Fruit fly (Drosophila melanogaster) whole organism, wandering third instar larva: ENCODE results near the gene egh.

ENCODE experiments used
- Abd-B ChIP-seq: fragments of >200 bp; optimal IDR thresholded peaks from 2 replicates; lab custom pipeline; 2017; ENCODE audit warnings: missing biosample characterization, missing genetic modification characterization
- CG32264 ChIP-seq: fragments of 200-800 bp; sonication (Bioruptor generic); optimal IDR thresholded peaks from 2 replicates; lab custom pipeline; 2016; ENCODE audit warnings: missing biosample characterization, missing genetic modification characterization
- CG9705 ChIP-seq: fragments of 200-800 bp; sonication (Bioruptor generic); optimal IDR thresholded peaks from 2 replicates; lab custom pipeline; 2018; ENCODE audit warnings: missing biosample characterization, mild to moderate bottlenecking, missing genetic modification characterization
- CrebA ChIP-seq: fragments of 200-800 bp; sonication (Bioruptor generic); optimal IDR thresholded peaks from 2 replicates; lab custom pipeline; 2016; ENCODE audit warnings: missing biosample characterization, mild to moderate bottlenecking, missing genetic modification characterization, borderline replicate concordance
- Dfd ChIP-seq: fragments of >200 bp; optimal IDR thresholded peaks from 2 replicates; lab custom pipeline; 2017; ENCODE audit warnings: missing biosample characterization, missing genetic modification characterization
- Dif ChIP-seq: fragments of 200-275, 200-300 bp; sonication (Bioruptor generic); optimal IDR thresholded peaks from 2 replicates; lab custom pipeline; 2018; ENCODE audit warnings: missing biosample characterization, missing genetic modification characterization; ENCODE audit not compliant: partially characterized antibody
- HLH106 ChIP-seq: fragments of 200-800 bp; optimal IDR thresholded peaks from 3 replicates; lab custom pipeline; 2019; ENCODE audit warnings: missing biosample characterization, mild to moderate bottlenecking, missing genetic modification characterization, moderate library complexity
- Hnf4 ChIP-seq: fragments of 200-800 bp; sonication (Bioruptor generic); optimal IDR thresholded peaks from 2 replicates; lab custom pipeline; 2016; ENCODE audit warnings: missing biosample characterization, mild to moderate bottlenecking, missing genetic modification characterization
- Hr78 ChIP-seq: fragments of >200 bp; optimal IDR thresholded peaks from 2 replicates; lab custom pipeline; 2017; ENCODE audit warnings: missing biosample characterization, missing genetic modification characterization
- Hr83 ChIP-seq: fragments of 200-300 bp; sonication (Bioruptor generic); optimal IDR thresholded peaks from 2 replicates; lab custom pipeline; 2016; ENCODE audit warnings: missing biosample characterization, mild to moderate bottlenecking, missing genetic modification characterization, moderate library complexity; ENCODE audit not compliant: poor library complexity, severe bottlenecking
- Jra ChIP-seq: sonication (Bioruptor generic); optimal IDR thresholded peaks from 2 replicates; lab custom pipeline; 2016; ENCODE audit warnings: missing biosample characterization, missing genetic modification characterization
- Mio ChIP-seq: sonication (Bioruptor generic); optimal IDR thresholded peaks from 2 replicates; lab custom pipeline; 2016; ENCODE audit warnings: missing biosample characterization, missing genetic modification characterization
- Myc ChIP-seq: fragments of >200 bp; optimal IDR thresholded peaks from 2 replicates; lab custom pipeline; 2017
- N ChIP-seq: fragments of >200 bp; optimal IDR thresholded peaks from 2 replicates; lab custom pipeline; 2018; ENCODE audit warnings: missing biosample characterization, missing external identifiers, missing genetic modification characterization
- OdsH ChIP-seq: fragments of 200-800 bp; sonication (Bioruptor generic); optimal IDR thresholded peaks from 2 replicates; lab custom pipeline; 2016; ENCODE audit warnings: missing biosample characterization, mild to moderate bottlenecking, missing genetic modification characterization
- Rel ChIP-seq, 2 experiments: fragments of 200-800 bp; sonication (Bioruptor generic) in 1 of 2; optimal IDR thresholded peaks; 2 replicates in 1 of 2; 3 replicates in 1 of 2; lab custom pipeline; 2016 to 2019; ENCODE audit warnings: mild to moderate bottlenecking in 2 of 2, missing biosample characterization in 2 of 2, missing genetic modification characterization in 2 of 2, moderate library complexity in 1 of 2
- Sp1 ChIP-seq: fragments of 200-800 bp; sonication (Bioruptor generic); optimal IDR thresholded peaks from 3 replicates; lab custom pipeline; 2019; ENCODE audit warnings: missing biosample characterization, mild to moderate bottlenecking, missing genetic modification characterization, moderate library complexity
- Vsx2 ChIP-seq: fragments of 200-300, 225-300 bp; sonication (Bioruptor generic); optimal IDR thresholded peaks from 2 replicates; lab custom pipeline; 2018; ENCODE audit warnings: missing biosample characterization, missing genetic modification characterization; ENCODE audit not compliant: partially characterized antibody
- br ChIP-seq: fragments of 200-800 bp; sonication (Bioruptor generic); optimal IDR thresholded peaks from 2 replicates; lab custom pipeline; 2016; ENCODE audit warnings: missing biosample characterization, missing genetic modification characterization
- brk ChIP-seq: fragments of 200-800 bp; sonication (Bioruptor generic); optimal IDR thresholded peaks from 2 replicates; lab custom pipeline; 2016; ENCODE audit warnings: missing biosample characterization, mild to moderate bottlenecking, missing genetic modification characterization
- dl ChIP-seq, 2 experiments: fragments of 175-275, 200-275 bp in 1 of 2; fragments of 200-275 bp in 1 of 2; sonication (Bioruptor generic); optimal IDR thresholded peaks; lab custom pipeline; 2018; ENCODE audit warnings: mild to moderate bottlenecking in 2 of 2, missing biosample characterization in 2 of 2, missing genetic modification characterization in 2 of 2, moderate library complexity in 2 of 2; ENCODE audit not compliant: partially characterized antibody in 2 of 2, insufficient read depth in 1 of 2
- dmrt93B ChIP-seq: fragments of 200-800 bp; sonication (Bioruptor generic); optimal IDR thresholded peaks from 2 replicates; lab custom pipeline; 2018; ENCODE audit warnings: missing biosample characterization, mild to moderate bottlenecking, missing genetic modification characterization
- dsf ChIP-seq: sonication (Bioruptor generic); optimal IDR thresholded peaks from 2 replicates; lab custom pipeline; 2016; ENCODE audit warnings: missing biosample characterization, missing genetic modification characterization, borderline replicate concordance
- ey ChIP-seq: fragments of 200-800 bp; sonication (Bioruptor generic); optimal IDR thresholded peaks from 2 replicates; lab custom pipeline; 2016; ENCODE audit warnings: missing biosample characterization, missing genetic modification characterization
- foxo ChIP-seq, 2 experiments: fragments of 200-800 bp; sonication (Bioruptor generic); optimal IDR thresholded peaks; 2 replicates in 1 of 2; 3 replicates in 1 of 2; lab custom pipeline; 2016 to 2017; ENCODE audit warnings: missing biosample characterization in 2 of 2, missing genetic modification characterization in 2 of 2
- fru ChIP-seq: fragments of 200-800 bp; sonication (Bioruptor generic); optimal IDR thresholded peaks from 3 replicates; lab custom pipeline; 2016; ENCODE audit warnings: missing biosample characterization, mild to moderate bottlenecking, missing genetic modification characterization
- h ChIP-seq: fragments of 200-800 bp; sonication (Bioruptor generic); optimal IDR thresholded peaks from 3 replicates; lab custom pipeline; 2016; ENCODE audit warnings: missing biosample characterization, mild to moderate bottlenecking, missing genetic modification characterization
- pan ChIP-seq: fragments of >200 bp; optimal IDR thresholded peaks from 2 replicates; lab custom pipeline; 2017
- psq ChIP-seq: fragments of 200-800 bp; sonication (Bioruptor generic); optimal IDR thresholded peaks from 3 replicates; lab custom pipeline; 2017; ENCODE audit warnings: missing biosample characterization, mild to moderate bottlenecking, missing genetic modification characterization, moderate library complexity
- rgr ChIP-seq: fragments of 200-800 bp; sonication (Bioruptor generic); optimal IDR thresholded peaks from 3 replicates; lab custom pipeline; 2016; ENCODE audit warnings: missing biosample characterization, mild to moderate bottlenecking, missing genetic modification characterization
- sage ChIP-seq: fragments of 200-800 bp; sonication (Bioruptor generic); optimal IDR thresholded peaks from 2 replicates; lab custom pipeline; 2016; ENCODE audit warnings: missing biosample characterization, mild to moderate bottlenecking, missing genetic modification characterization
- sv ChIP-seq: fragments of 200-800 bp; sonication (Bioruptor generic); optimal IDR thresholded peaks from 3 replicates; lab custom pipeline; 2016; ENCODE audit warnings: missing biosample characterization, missing genetic modification characterization
- tai ChIP-seq: sonication (Bioruptor generic); optimal IDR thresholded peaks from 2 replicates; lab custom pipeline; 2016; ENCODE audit warnings: missing biosample characterization, missing genetic modification characterization
- usp ChIP-seq: fragments of >200 bp; optimal IDR thresholded peaks from 2 replicates; lab custom pipeline; 2017; ENCODE audit warnings: missing biosample characterization, missing genetic modification characterization
- woc ChIP-seq: sonication (Bioruptor generic); optimal IDR thresholded peaks from 2 replicates; lab custom pipeline; 2016; ENCODE audit warnings: missing biosample characterization, mild to moderate bottlenecking, missing genetic modification characterization

Gene egh

dm6 chrX:2588415-2589411 is at the start of gene egh:
egh (plus strand) TSS chrX:2588503.
- TF ChIP-seq brk (no peak), sv (GFP tag; lab: Kevin White, UChicago) (no peak), Dfd (GFP tag; lab: Kevin White, UChicago) (peak; percentile 95), Hnf4 (GFP tag; lab: Kevin White, UChicago) (peak; percentile 58), Vsx2 (GFP tag; lab: Kevin White, UChicago) (no peak), CrebA (GFP tag; lab: Kevin White, UChicago) (no peak), Dif (GFP tag; lab: Kevin White, UChicago) (peak; percentile 39), h (GFP tag; lab: Kevin White, UChicago) (peak; percentile 77), tai (GFP tag; lab: Kevin White, UChicago) (no peak), OdsH (GFP tag; lab: Kevin White, UChicago) (peak; percentile 46), Hr83 (no peak), Mio (no peak), rgr (GFP tag; lab: Kevin White, UChicago) (peak; percentile 74), ey (peak; percentile 82), CG32264 (peak; percentile 62), foxo (GFP tag; optimal IDR thresholded peaks at IDR 0.05; lab: Kevin White, UChicago) (peak; percentile 31 to 75), HLH106 (no peak), dsf (GFP tag; lab: Kevin White, UChicago) (no peak), N (GFP tag; lab: Kevin White, UChicago) (no peak), Rel (GFP tag; optimal IDR thresholded peaks at IDR 0.05; lab: Kevin White, UChicago) (no peak), Rel (tag; optimal IDR thresholded peaks at IDR 0.05; lab: Kevin White, UChicago) (peak; percentile 75), fru (GFP tag; lab: Kevin White, UChicago) (peak; percentile 82), Sp1 (GFP tag; lab: Kevin White, UChicago) (peak; percentile 52), psq (GFP tag; lab: Kevin White, UChicago) (peak; percentile 58), br (GFP tag; lab: Kevin White, UChicago) (peak; percentile 66), Myc (no peak), usp (no peak), dl (GFP tag; optimal IDR thresholded peaks at IDR 0.05; lab: Kevin White, UChicago; ENCODE audit: insufficient read depth in 1 of 2, partially characterized antibody in 2 of 2) (peak in 1 of 2 experiments; percentile 3), sage (GFP tag; lab: Kevin White, UChicago) (peak; percentile 53), dmrt93B (GFP tag; lab: Kevin White, UChicago) (no peak)

dm6 chrX:2539495-2539894 is 48.8 kb upstream of the egh start:
- TF ChIP-seq Sp1 (GFP tag; lab: Kevin White, UChicago): no peak
- no peak for TF ChIP-seq rgr (GFP tag; lab: Kevin White, UChicago)
- no peak for TF ChIP-seq h (GFP tag; lab: Kevin White, UChicago)
- no peak for TF ChIP-seq OdsH (GFP tag; lab: Kevin White, UChicago)
- TF ChIP-seq Dfd (GFP tag; lab: Kevin White, UChicago): no peak
- no peak for TF ChIP-seq N (GFP tag; lab: Kevin White, UChicago)
- TF ChIP-seq usp: no peak
- TF ChIP-seq sv (GFP tag; lab: Kevin White, UChicago): no peak
- TF ChIP-seq Hr83: no peak
- TF ChIP-seq Hr78: no peak

DNA sequence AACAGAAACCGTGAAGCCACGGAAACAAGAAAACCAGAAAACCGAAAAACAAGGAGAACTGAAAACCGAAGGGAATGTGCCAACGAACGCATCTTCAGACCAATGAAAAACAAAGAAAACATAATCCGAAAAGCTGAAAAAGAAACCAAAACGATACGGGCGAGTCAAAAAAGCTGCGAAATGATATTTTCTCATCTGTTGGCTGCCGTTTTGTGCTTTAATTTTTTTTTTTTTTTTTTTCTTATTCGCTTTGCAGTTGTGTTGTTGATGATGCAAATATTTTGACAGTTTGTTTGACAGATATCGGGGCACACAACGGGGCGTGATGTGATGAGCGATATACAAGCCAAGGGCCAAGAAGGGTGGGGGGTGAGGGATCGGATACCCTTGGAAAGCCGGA is 45.8 kb upstream of the egh start:
- TF ChIP-seq HLH106 (no peak), sage (GFP tag; lab: Kevin White, UChicago) (no peak), Sp1 (GFP tag; lab: Kevin White, UChicago) (no peak), CG32264 (no peak), Jra (GFP tag; lab: Kevin White, UChicago) (no peak), brk (no peak)

dm6 chrX:2545328-2545758 is 43.0 kb upstream of the egh start, which contains the start of gene trol:
trol (minus strand) TSS chrX:2545427.
- TF ChIP-seq HLH106: no peak
- TF ChIP-seq dmrt93B (GFP tag; lab: Kevin White, UChicago): no peak
- no peak for TF ChIP-seq tai (GFP tag; lab: Kevin White, UChicago)
- TF ChIP-seq Dfd (GFP tag; lab: Kevin White, UChicago): no peak
- no peak for TF ChIP-seq woc
- TF ChIP-seq CG32264: no peak
- TF ChIP-seq Rel (GFP tag; optimal IDR thresholded peaks at IDR 0.05; lab: Kevin White, UChicago): no peak
- peak; percentile 12 for TF ChIP-seq Rel (tag; optimal IDR thresholded peaks at IDR 0.05; lab: Kevin White, UChicago)
- no peak for TF ChIP-seq CrebA (GFP tag; lab: Kevin White, UChicago)
- TF ChIP-seq Hnf4 (GFP tag; lab: Kevin White, UChicago): no peak
- TF ChIP-seq br (GFP tag; lab: Kevin White, UChicago): peak; percentile 8
- no peak for TF ChIP-seq pan
- TF ChIP-seq sv (GFP tag; lab: Kevin White, UChicago): no peak
- TF ChIP-seq usp: no peak
- TF ChIP-seq OdsH (GFP tag; lab: Kevin White, UChicago): no peak
- TF ChIP-seq fru (GFP tag; lab: Kevin White, UChicago): peak; percentile 2
- peak in 1 of 2 experiments; percentile 65 for TF ChIP-seq dl (GFP tag; optimal IDR thresholded peaks at IDR 0.05; lab: Kevin White, UChicago; ENCODE audit: insufficient read depth in 1 of 2, partially characterized antibody in 2 of 2)
- TF ChIP-seq psq (GFP tag; lab: Kevin White, UChicago): peak; percentile 30
- TF ChIP-seq Abd-B (GFP tag; lab: Kevin White, UChicago): no peak
- peak; percentile 45 for TF ChIP-seq h (GFP tag; lab: Kevin White, UChicago)
- no peak for TF ChIP-seq Mio
- no peak for TF ChIP-seq CG9705 (GFP tag; lab: Kevin White, UChicago)
- no peak for TF ChIP-seq Jra (GFP tag; lab: Kevin White, UChicago)
- TF ChIP-seq Dif (GFP tag; lab: Kevin White, UChicago): peak; percentile 77
